Worm (Caenorhabditis elegans) whole organism, L4 larva: ENCODE measurements around the gene C30F2.5.

Experiments
- F10B5.3 ChIP-seq: sonication (generic microtip); optimal IDR thresholded peaks from 2 replicates; lab custom pipeline; 2016; ENCODE audit warnings: mild to moderate bottlenecking, missing genetic modification characterization, missing compliant biosample characterization
- T20F7.1 ChIP-seq: fragments of 200-800 bp; sonication (Bioruptor generic); optimal IDR thresholded peaks from 2 replicates; lab custom pipeline; 2018; ENCODE audit warnings: mild to moderate bottlenecking, missing genetic modification characterization, missing compliant biosample characterization
- T26A8.4 ChIP-seq: fragments of 200-800 bp; sonication (Bioruptor generic); IDR thresholded peaks from 2 replicates; pipeline ENCODE4 v1.3.6; 2022; ENCODE audit warnings: missing genetic modification characterization, missing compliant biosample characterization
- Y48G9A.11 ChIP-seq: fragments of 200-800 bp; sonication (Bioruptor generic); IDR thresholded peaks from 2 replicates; pipeline ENCODE4 v1.3.6; 2022; ENCODE audit warnings: missing genetic modification reagents, missing genetic modification characterization, missing compliant biosample characterization
- Y5F2A.4 ChIP-seq: fragments of 200-800 bp; sonication (Bioruptor generic); optimal IDR thresholded peaks from 2 replicates; lab custom pipeline; 2018; ENCODE audit warnings: mild to moderate bottlenecking, missing genetic modification characterization, missing compliant biosample characterization
- Y75B8A.6 ChIP-seq: fragments of 200-800 bp; sonication (Bioruptor generic); IDR thresholded peaks from 2 replicates; pipeline ENCODE4 v1.3.6; 2022; ENCODE audit warnings: missing genetic modification reagents, missing genetic modification characterization, missing compliant biosample characterization
- ZK546.5 ChIP-seq, 2 experiments: sonication (generic microtip); optimal IDR thresholded peaks; 2 replicates each; lab custom pipeline; 2017; ENCODE audit warnings: missing biosample characterization in 2 of 2, missing genetic modification characterization in 2 of 2
- aly-2 ChIP-seq: sonication (generic microtip); optimal IDR thresholded peaks from 2 replicates; lab custom pipeline; 2018; ENCODE audit warnings: missing biosample characterization, missing genetic modification characterization
- arid-1 ChIP-seq: fragments of 200-800 bp; sonication (Bioruptor generic); conservative IDR thresholded peaks from 2 replicates; pipeline ENCODE4 v1.3.6; 2022; ENCODE audit warnings: missing genetic modification reagents, missing genetic modification characterization, missing compliant biosample characterization
- attf-4 ChIP-seq: sonication (generic microtip); optimal IDR thresholded peaks from 3 replicates; lab custom pipeline; 2017; ENCODE audit warnings: missing biosample characterization, missing genetic modification characterization
- ceh-20 ChIP-seq: fragments of 200-800 bp; sonication (Bioruptor generic); IDR thresholded peaks from 2 replicates; pipeline ENCODE4 v1.3.6; 2022; ENCODE audit warnings: missing genetic modification reagents, missing genetic modification characterization, missing compliant biosample characterization
- ceh-28 ChIP-seq: fragments of 150-350 bp; optimal IDR thresholded peaks from 2 replicates; lab custom pipeline; 2014; ENCODE audit warnings: missing biosample characterization, missing genetic modification reagents, missing genetic modification characterization
- ceh-44 ChIP-seq: fragments of 200-800 bp; sonication (Bioruptor generic); IDR thresholded peaks from 2 replicates; pipeline ENCODE4 v1.3.6; 2022; ENCODE audit warnings: missing genetic modification reagents, missing genetic modification characterization, missing compliant biosample characterization
- ceh-82 ChIP-seq: sonication (generic microtip); optimal IDR thresholded peaks from 2 replicates; lab custom pipeline; 2017; ENCODE audit warnings: missing biosample characterization, missing genetic modification characterization
- ctbp-1 ChIP-seq: fragments of 200-800 bp; sonication (Bioruptor generic); IDR thresholded peaks from 2 replicates; pipeline ENCODE4 v1.3.6; 2022; ENCODE audit warnings: missing genetic modification reagents, missing genetic modification characterization, missing compliant biosample characterization
- daf-19 ChIP-seq: fragments of 200-800 bp; sonication (Bioruptor generic); conservative IDR thresholded peaks from 2 replicates; pipeline ENCODE4 v1.3.6; 2022; ENCODE audit warnings: missing genetic modification characterization, missing compliant biosample characterization
- dmd-6 ChIP-seq: fragments of 200-800 bp; sonication (Bioruptor generic); IDR thresholded peaks from 2 replicates; pipeline ENCODE4 v1.3.6; 2022; ENCODE audit warnings: missing genetic modification reagents, missing genetic modification characterization, missing compliant biosample characterization
- dmd-8 ChIP-seq: fragments of 200-800 bp; sonication (Bioruptor generic); IDR thresholded peaks from 2 replicates; pipeline ENCODE4 v1.3.6; 2022; ENCODE audit warnings: missing genetic modification characterization, missing compliant biosample characterization
- duxl-1 ChIP-seq: sonication (generic microtip); optimal IDR thresholded peaks from 2 replicates; lab custom pipeline; 2016; ENCODE audit warnings: mild to moderate bottlenecking, missing genetic modification characterization, moderate library complexity, missing compliant biosample characterization; ENCODE audit not compliant: poor library complexity
- dve-1 ChIP-seq: sonication (generic microtip); optimal IDR thresholded peaks from 2 replicates; lab custom pipeline; 2017; ENCODE audit warnings: antibody characterized with exemption, mild to moderate bottlenecking, missing genetic modification characterization, missing compliant biosample characterization; ENCODE audit not compliant: insufficient read depth
- egl-43 ChIP-seq: fragments of 200-800 bp; sonication (Bioruptor generic); IDR thresholded peaks from 2 replicates; pipeline ENCODE4 v1.3.6; 2022; ENCODE audit warnings: missing genetic modification reagents, missing genetic modification characterization, missing compliant biosample characterization
- fos-1 ChIP-seq: fragments of 150-350 bp; optimal IDR thresholded peaks from 2 replicates; lab custom pipeline; 2014; ENCODE audit warnings: missing biosample characterization, missing genetic modification characterization
- gei-8 ChIP-seq: fragments of 200-800 bp; sonication (Bioruptor generic); optimal IDR thresholded peaks from 2 replicates; lab custom pipeline; 2018; ENCODE audit warnings: mild to moderate bottlenecking, missing genetic modification characterization, missing compliant biosample characterization
- hlh-30 ChIP-seq: sonication (generic microtip); optimal IDR thresholded peaks from 2 replicates; lab custom pipeline; 2017; ENCODE audit warnings: antibody characterized with exemption, mild to moderate bottlenecking, missing genetic modification characterization, missing compliant biosample characterization; ENCODE audit not compliant: insufficient read depth
- hmg-1.1 ChIP-seq: fragments of 200-800 bp; sonication (Bioruptor generic); IDR thresholded peaks from 2 replicates; pipeline ENCODE4 v1.3.6; 2022; ENCODE audit warnings: missing genetic modification reagents, missing genetic modification characterization, missing compliant biosample characterization
- lim-7 ChIP-seq: fragments of 200-800 bp; sonication (Bioruptor generic); IDR thresholded peaks from 2 replicates; pipeline ENCODE4 v1.3.6; 2022; ENCODE audit warnings: missing genetic modification characterization, missing compliant biosample characterization
- lin-13 ChIP-seq: fragments of 150-350 bp; optimal IDR thresholded peaks from 2 replicates; lab custom pipeline; 2014; ENCODE audit warnings: missing biosample characterization, missing genetic modification reagents, missing genetic modification characterization
- lin-15B ChIP-seq: fragments of 150-350 bp; sonication (generic microtip); optimal IDR thresholded peaks from 3 replicates; lab custom pipeline; 2014; ENCODE audit warnings: missing biosample characterization, missing genetic modification characterization
- madf-5 ChIP-seq, 2 experiments: fragments of 200-800 bp; sonication (Bioruptor generic); IDR thresholded peaks; 2 replicates each; pipeline ENCODE4 v1.3.6; 2022; ENCODE audit warnings: missing compliant biosample characterization in 2 of 2, missing genetic modification characterization in 2 of 2
- mdt-29 ChIP-seq: fragments of 200-800 bp; sonication (Bioruptor generic); IDR thresholded peaks from 2 replicates; pipeline ENCODE4 v1.3.6; 2022; ENCODE audit warnings: missing genetic modification reagents, missing genetic modification characterization, missing compliant biosample characterization
- mes-2 ChIP-seq: sonication (generic microtip); optimal IDR thresholded peaks from 2 replicates; lab custom pipeline; 2016; ENCODE audit warnings: missing genotype, mild to moderate bottlenecking, missing genetic modification characterization, missing compliant biosample characterization; ENCODE audit not compliant: poor library complexity, severe bottlenecking
- mxl-3 ChIP-seq: fragments of 200-800 bp; sonication (Bioruptor generic); optimal IDR thresholded peaks from 2 replicates; lab custom pipeline; 2018; ENCODE audit warnings: mild to moderate bottlenecking, missing genetic modification characterization, missing compliant biosample characterization
- nhr-10 ChIP-seq: fragments of 150-350 bp; optimal IDR thresholded peaks from 2 replicates; lab custom pipeline; 2014; ENCODE audit warnings: missing biosample characterization, missing genetic modification characterization
- nhr-25 ChIP-seq: sonication (generic microtip); optimal IDR thresholded peaks from 2 replicates; lab custom pipeline; 2017; ENCODE audit warnings: missing genetic modification characterization, mild to moderate bottlenecking, missing compliant biosample characterization, antibody characterized with exemption, moderate library complexity, borderline replicate concordance; ENCODE audit not compliant: insufficient read depth
- nhr-28 ChIP-seq: fragments of 150-350 bp; optimal IDR thresholded peaks from 2 replicates; lab custom pipeline; 2014; ENCODE audit warnings: missing biosample characterization, missing genetic modification characterization
- nhr-41 ChIP-seq: fragments of 200-800 bp; sonication (Bioruptor generic); IDR thresholded peaks from 2 replicates; pipeline ENCODE4 v1.3.6; 2022; ENCODE audit warnings: missing genetic modification reagents, missing genetic modification characterization, missing compliant biosample characterization
- nhr-42 ChIP-seq: fragments of 200-800 bp; sonication (Bioruptor generic); IDR thresholded peaks from 2 replicates; pipeline ENCODE4 v1.3.6; 2022; ENCODE audit warnings: missing genetic modification characterization, missing compliant biosample characterization
- nhr-6 ChIP-seq: fragments of 150-350 bp; optimal IDR thresholded peaks from 2 replicates; lab custom pipeline; 2014; ENCODE audit warnings: missing biosample characterization, missing genetic modification characterization
- nhr-76 ChIP-seq: fragments of 150-350 bp; optimal IDR thresholded peaks from 2 replicates; lab custom pipeline; 2014; ENCODE audit warnings: missing biosample characterization, missing genetic modification characterization
- nhr-77 ChIP-seq: fragments of 150-350 bp; optimal IDR thresholded peaks from 2 replicates; lab custom pipeline; 2014; ENCODE audit warnings: missing biosample characterization, missing genetic modification characterization
- php-3 ChIP-seq: fragments of 200-800 bp; sonication (Bioruptor generic); IDR thresholded peaks from 2 replicates; pipeline ENCODE4 v1.3.6; 2022; ENCODE audit warnings: missing genetic modification reagents, missing genetic modification characterization, missing compliant biosample characterization
- pqm-1 ChIP-seq: sonication (generic microtip); optimal IDR thresholded peaks from 2 replicates; lab custom pipeline; 2017; ENCODE audit warnings: missing biosample characterization, missing genetic modification characterization
- sdz-12 ChIP-seq: fragments of 200-800 bp; sonication (Bioruptor generic); optimal IDR thresholded peaks from 2 replicates; lab custom pipeline; 2018; ENCODE audit warnings: mild to moderate bottlenecking, missing genetic modification characterization, missing compliant biosample characterization
- set-16 ChIP-seq: fragments of 200-800 bp; sonication (Bioruptor generic); IDR thresholded peaks from 2 replicates; pipeline ENCODE4 v1.3.6; 2022; ENCODE audit warnings: missing genetic modification reagents, missing genetic modification characterization, missing compliant biosample characterization
- skn-1 ChIP-seq: fragments of 150-350 bp; optimal IDR thresholded peaks from 2 replicates; lab custom pipeline; 2014; ENCODE audit warnings: missing biosample characterization, missing genetic modification characterization
- spr-1 ChIP-seq: sonication (generic microtip); optimal IDR thresholded peaks from 2 replicates; lab custom pipeline; 2016; ENCODE audit warnings: mild to moderate bottlenecking, missing genetic modification characterization, missing compliant biosample characterization
- tra-1 ChIP-seq: fragments of 200-800 bp; sonication (Bioruptor generic); IDR thresholded peaks from 2 replicates; pipeline ENCODE4 v1.3.6; 2022; ENCODE audit warnings: missing genetic modification reagents, missing genetic modification characterization, missing compliant biosample characterization
- unc-39 ChIP-seq: sonication (generic microtip); optimal IDR thresholded peaks from 2 replicates; lab custom pipeline; 2017; ENCODE audit warnings: missing biosample characterization, missing genetic modification characterization
- vab-7 ChIP-seq: fragments of 200-800 bp; sonication (Bioruptor generic); IDR thresholded peaks from 2 replicates; pipeline ENCODE4 v1.3.6; 2022; ENCODE audit warnings: missing genetic modification reagents, missing genetic modification characterization, missing compliant biosample characterization
- zfp-3 ChIP-seq: fragments of 200-800 bp; sonication (Bioruptor generic); conservative IDR thresholded peaks from 2 replicates; pipeline ENCODE4 v1.3.6; 2022; ENCODE audit warnings: missing genetic modification reagents, missing genetic modification characterization, missing compliant biosample characterization
- zip-11 ChIP-seq: fragments of 200-800 bp; sonication (Bioruptor generic); IDR thresholded peaks from 2 replicates; pipeline ENCODE4 v1.3.6; 2022; ENCODE audit warnings: missing genetic modification characterization, missing compliant biosample characterization
- zip-2 ChIP-seq: fragments of 150-350 bp; optimal IDR thresholded peaks from 2 replicates; lab custom pipeline; 2014; ENCODE audit warnings: missing biosample characterization, missing genetic modification characterization

The C30F2.5 gene

ce11 chrX:16131044-16131443, 36.6 kb downstream of the C30F2.5 start:
- TF ChIP-seq ceh-20 (GFP tag; lab: Robert Waterston, UW) (no peak), zip-2 (tag; lab: Kevin White, UChicago) (no peak), pqm-1 (tag; lab: Kevin White, UChicago) (peak; percentile 21), nhr-10 (peak; percentile 35), mdt-29 (0 out of 2 replicates have a peak, but pooled peaks have one; percentile 35), nhr-76 (tag; lab: Kevin White, UChicago) (no peak), Y75B8A.6 (GFP tag; lab: Robert Waterston, UW) (no peak), nhr-6 (tag; lab: Kevin White, UChicago) (peak; percentile 38), ceh-82 (tag; lab: Kevin White, UChicago) (no peak), ctbp-1 (no peak), dmd-8 (GFP tag; lab: Robert Waterston, UW) (no peak), madf-5 (GFP tag; IDR thresholded peaks at IDR 0.05; lab: Robert Waterston, UW) (no peak), tra-1 (no peak), set-16 (peak; percentile 25; the same call in 1 of the 2 replicates), nhr-25 (no peak), lim-7 (GFP tag; lab: Robert Waterston, UW) (no peak), spr-1 (no peak), hmg-1.1 (GFP tag; lab: Robert Waterston, UW) (peak; percentile 35), Y5F2A.4 (GFP tag; lab: Kevin White, UChicago) (no peak), nhr-41 (GFP tag; lab: Robert Waterston, UW) (no peak), ceh-44 (GFP tag; lab: Robert Waterston, UW) (no peak), skn-1 (tag; lab: Kevin White, UChicago) (no peak), nhr-42 (GFP tag; lab: Robert Waterston, UW) (no peak), gei-8 (GFP tag; lab: Kevin White, UChicago) (no peak), aly-2 (no peak), attf-4 (tag; lab: Kevin White, UChicago) (no peak), unc-39 (tag; lab: Kevin White, UChicago) (no peak), daf-19 (no peak), mxl-3 (GFP tag; lab: Kevin White, UChicago) (peak; percentile 77), zip-11 (GFP tag; lab: Robert Waterston, UW) (no peak), dve-1 (tag; lab: Kevin White, UChicago) (peak; percentile 89), vab-7 (GFP tag; lab: Robert Waterston, UW) (no peak), nhr-28 (tag; lab: Kevin White, UChicago) (peak; percentile 79), ceh-28 (no peak), nhr-77 (tag; lab: Kevin White, UChicago) (peak; percentile 80), Y48G9A.11 (GFP tag; lab: Robert Waterston, UW) (no peak), sdz-12 (no peak), hlh-30 (peak; percentile 97), lin-13 (GFP tag; lab: Kevin White, UChicago) (peak; percentile 3), mes-2 (no peak), egl-43 (peak; percentile 71; the same call in 1 of the 2 replicates), F10B5.3 (tag; lab: Kevin White, UChicago) (no peak), php-3 (GFP tag; lab: Robert Waterston, UW) (0 out of 2 replicates have a peak, but pooled peaks have one; percentile 38), ZK546.5 (tag; optimal IDR thresholded peaks at IDR 0.05; lab: Kevin White, UChicago) (no peak), duxl-1 (tag; lab: Kevin White, UChicago) (no peak), zfp-3 (GFP tag; lab: Robert Waterston, UW) (no peak), dmd-6 (GFP tag; lab: Robert Waterston, UW) (peak; percentile 74), arid-1 (GFP tag; lab: Robert Waterston, UW) (no peak), fos-1 (no peak), T20F7.1 (GFP tag; lab: Kevin White, UChicago) (no peak), T26A8.4 (GFP tag; lab: Robert Waterston, UW) (0 out of 2 replicates have a peak, but pooled peaks have one; percentile 38), lin-15B (tag; lab: Kevin White, UChicago) (no peak)
